Worm (Caenorhabditis elegans) whole organism, young adult: ENCODE data around the gene C08F1.6.

ENCODE experiments used
- B0019.2 ChIP-seq: fragments of 200-800 bp; sonication (Bioruptor generic); conservative IDR thresholded peaks from 2 replicates; pipeline ENCODE4 v1.3.6; 2022; ENCODE audit warnings: missing genetic modification reagents, missing genetic modification characterization, missing compliant biosample characterization
- F23B12.7 ChIP-seq: sonication (generic microtip); optimal IDR thresholded peaks from 2 replicates; lab custom pipeline; 2017; ENCODE audit warnings: missing genetic modification characterization, mild to moderate bottlenecking, missing compliant biosample characterization, antibody characterized with exemption, moderate library complexity; ENCODE audit not compliant: insufficient read depth
- F37B4.10 ChIP-seq: fragments of 200-800 bp; sonication (Bioruptor generic); IDR thresholded peaks from 2 replicates; pipeline ENCODE4 v1.3.6; 2022; ENCODE audit warnings: missing genetic modification characterization, missing compliant biosample characterization
- nfya-2 ChIP-seq: fragments of 200-800 bp; sonication (Bioruptor generic); IDR thresholded peaks from 2 replicates; pipeline ENCODE4 v1.3.6; 2022; ENCODE audit warnings: missing genetic modification reagents, missing genetic modification characterization, missing compliant biosample characterization
- nhr-27 ChIP-seq: fragments of 200-800 bp; sonication (Bioruptor generic); optimal IDR thresholded peaks from 2 replicates; lab custom pipeline; 2018; ENCODE audit warnings: mild to moderate bottlenecking, missing genetic modification characterization, moderate library complexity, missing compliant biosample characterization

DNA sequence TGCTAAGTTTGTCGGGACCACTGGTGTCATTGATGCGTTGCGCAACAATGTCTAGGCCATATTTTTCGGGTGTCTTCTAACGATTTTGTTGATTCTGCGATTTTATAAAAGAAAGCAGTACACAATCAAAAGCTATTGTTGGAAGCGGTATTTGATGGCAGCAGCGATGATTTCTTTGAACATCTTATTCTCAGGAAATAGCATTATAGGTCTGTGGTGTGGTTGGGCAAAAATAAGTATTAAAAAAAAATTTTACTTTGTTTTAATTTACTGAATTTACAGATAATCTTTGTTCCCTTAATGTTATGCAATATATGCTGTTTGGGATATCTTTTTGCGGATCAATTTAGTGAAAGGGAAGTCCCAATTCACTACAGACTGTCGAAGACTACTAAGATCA, 31.0 kb downstream of the C08F1.6 start, which contains the start of gene F36H5.10:
- no peak for TF ChIP-seq F37B4.10 (GFP tag; lab: Robert Waterston, UW)
- TF ChIP-seq nhr-27 (tag; lab: Kevin White, UChicago): no peak
- no peak for TF ChIP-seq B0019.2
- TF ChIP-seq nfya-2 (GFP tag; lab: Robert Waterston, UW): no peak
- TF ChIP-seq F23B12.7 (tag; lab: Kevin White, UChicago): no peak
